Fruit fly (Drosophila melanogaster) Kc167 (cell line): ENCODE data around the gene lectin-30A.

Source experiments
- Myc ChIP-seq: fragments of >200 bp; optimal IDR thresholded peaks from 2 replicates; lab custom pipeline; 2017; ENCODE audit warnings: missing external identifiers
- psq ChIP-seq: fragments of >200 bp; optimal IDR thresholded peaks from 2 replicates; lab custom pipeline; 2017; ENCODE audit warnings: missing external identifiers
- ttk ChIP-seq: sonication (Bioruptor generic); optimal IDR thresholded peaks from 2 replicates; lab custom pipeline; 2017; ENCODE audit warnings: missing external identifiers

dm6 chr2L:9272107-9272506, 17.5 kb upstream of the lectin-30A start:
- TF ChIP-seq ttk (lab: Kevin White, UChicago): no peak
- TF ChIP-seq psq (lab: Kevin White, UChicago): no peak
- no peak for TF ChIP-seq Myc (lab: Kevin White, UChicago)
